Fruit fly (Drosophila melanogaster) whole organism, prepupa: Measurements from ENCODE around the gene Axs.

Experiments
- CG6163 ChIP-seq: fragments of 200-800 bp; sonication (Bioruptor generic); IDR thresholded peaks from 3 replicates; pipeline ENCODE4 v1.3.6; 2022; ENCODE audit warnings: missing biosample characterization, missing genetic modification characterization
- Gug ChIP-seq: fragments of 200-800 bp; sonication (Bioruptor generic); IDR thresholded peaks from 2 replicates; pipeline ENCODE4 v1.3.6; 2022; ENCODE audit warnings: missing biosample characterization, missing genetic modification characterization

DNA sequence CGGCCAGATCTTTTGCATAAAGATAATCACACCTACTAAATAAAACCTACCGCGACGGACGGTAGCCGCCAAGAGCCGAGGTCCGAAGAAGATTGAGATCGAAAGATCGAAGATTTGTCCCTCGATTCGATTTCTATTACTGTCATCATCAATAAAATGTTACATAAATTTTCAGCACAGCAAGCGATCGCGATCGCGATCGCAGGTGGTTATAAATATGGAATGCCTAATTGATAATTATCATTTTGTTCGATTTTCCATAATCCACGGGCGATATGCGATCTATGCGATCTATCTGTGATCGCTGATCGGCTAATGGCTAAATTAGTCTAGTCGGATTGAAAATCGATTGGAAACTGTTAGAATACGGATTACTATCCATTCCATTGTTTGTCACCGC is 49.5 kb upstream of the Axs start:
- TF ChIP-seq CG6163 (GFP tag; lab: Robert Waterston, UW) (no peak), Gug (GFP tag; lab: Robert Waterston, UW) (no peak)
